Worm (Caenorhabditis elegans) whole organism, late embryonic: ENCODE measurements around the gene rpn-11.
A peak's percentile ranks its signal among the peaks of the same experiment; 100 is the strongest.

Experiments used
- C08G9.2 ChIP-seq: sonication (generic microtip); optimal IDR thresholded peaks from 2 replicates; lab custom pipeline; 2016; ENCODE audit warnings: mild to moderate bottlenecking, missing genetic modification characterization, moderate library complexity, missing compliant biosample characterization
- F13H6.1 ChIP-seq: sonication (generic microtip); optimal IDR thresholded peaks from 2 replicates; lab custom pipeline; 2016; ENCODE audit warnings: missing genetic modification characterization, missing compliant biosample characterization
- T23F11.4 ChIP-seq: fragments of 200-800 bp; sonication (Bioruptor generic); optimal IDR thresholded peaks from 2 replicates; lab custom pipeline; 2018; ENCODE audit warnings: mild to moderate bottlenecking, missing genetic modification characterization, missing compliant biosample characterization
- Y22D7AL.16 ChIP-seq: sonication (generic microtip); optimal IDR thresholded peaks from 2 replicates; lab custom pipeline; 2016; ENCODE audit warnings: missing genetic modification characterization, missing compliant biosample characterization
- ahr-1 ChIP-seq: sonication (generic microtip); optimal IDR thresholded peaks from 2 replicates; lab custom pipeline; 2016; ENCODE audit warnings: missing genetic modification characterization, missing compliant biosample characterization
- ceh-14 ChIP-seq: sonication (generic microtip); optimal IDR thresholded peaks from 2 replicates; lab custom pipeline; 2016; ENCODE audit warnings: missing genotype, missing genetic modification characterization, missing compliant biosample characterization
- ceh-18 ChIP-seq: sonication (generic microtip); optimal IDR thresholded peaks from 2 replicates; lab custom pipeline; 2016; ENCODE audit warnings: missing genetic modification characterization, missing compliant biosample characterization
- ceh-2 ChIP-seq: sonication (generic microtip); optimal IDR thresholded peaks from 2 replicates; lab custom pipeline; 2016; ENCODE audit warnings: missing genotype, missing genetic modification characterization, missing compliant biosample characterization
- ceh-24 ChIP-seq: sonication (generic microtip); optimal IDR thresholded peaks from 2 replicates; lab custom pipeline; 2016; ENCODE audit warnings: mild to moderate bottlenecking, missing genetic modification characterization, missing compliant biosample characterization
- ceh-31 ChIP-seq: sonication (generic microtip); optimal IDR thresholded peaks from 2 replicates; lab custom pipeline; 2016; ENCODE audit warnings: missing genetic modification characterization, missing compliant biosample characterization
- ceh-34 ChIP-seq: sonication (generic microtip); optimal IDR thresholded peaks from 2 replicates; lab custom pipeline; 2016; ENCODE audit warnings: mild to moderate bottlenecking, missing genetic modification characterization, missing compliant biosample characterization
- ceh-45 ChIP-seq: fragments of 200-800 bp; sonication (Bioruptor generic); IDR thresholded peaks from 2 replicates; pipeline ENCODE4 v1.3.6; 2022; ENCODE audit warnings: missing genetic modification reagents, missing genetic modification characterization, missing compliant biosample characterization
- ceh-48 ChIP-seq: sonication (generic microtip); optimal IDR thresholded peaks from 2 replicates; lab custom pipeline; 2016; ENCODE audit warnings: missing genetic modification characterization, inconsistent platforms, missing compliant biosample characterization
- dmd-4 ChIP-seq: sonication (generic microtip); optimal IDR thresholded peaks from 2 replicates; lab custom pipeline; 2016; ENCODE audit warnings: borderline replicate concordance, missing genetic modification characterization, missing compliant biosample characterization
- elt-2 ChIP-seq: sonication (generic microtip); optimal IDR thresholded peaks from 2 replicates; lab custom pipeline; 2016; ENCODE audit warnings: missing genetic modification reagents, missing genetic modification characterization, missing compliant biosample characterization
- ets-4 ChIP-seq: sonication (generic microtip); optimal IDR thresholded peaks from 2 replicates; lab custom pipeline; 2016; ENCODE audit warnings: missing genetic modification characterization, missing compliant biosample characterization
- eyg-1 ChIP-seq: sonication (generic microtip); optimal IDR thresholded peaks from 2 replicates; lab custom pipeline; 2016; ENCODE audit warnings: missing genotype, missing genetic modification characterization, missing compliant biosample characterization
- gmeb-2 ChIP-seq: sonication (generic microtip); optimal IDR thresholded peaks from 2 replicates; lab custom pipeline; 2016; ENCODE audit warnings: missing genetic modification characterization, inconsistent platforms, missing compliant biosample characterization
- hlh-30 ChIP-seq: sonication (generic microtip); optimal IDR thresholded peaks from 2 replicates; lab custom pipeline; 2017; ENCODE audit warnings: antibody characterized with exemption, missing genetic modification characterization, missing compliant biosample characterization; ENCODE audit not compliant: insufficient read depth
- hlh-6 ChIP-seq: sonication (generic microtip); optimal IDR thresholded peaks from 2 replicates; lab custom pipeline; 2016; ENCODE audit warnings: missing genotype, missing genetic modification characterization, missing compliant biosample characterization
- lim-6 ChIP-seq: sonication (generic microtip); optimal IDR thresholded peaks from 2 replicates; lab custom pipeline; 2016; ENCODE audit warnings: missing genetic modification characterization, missing compliant biosample characterization
- madf-2 ChIP-seq: sonication (generic microtip); optimal IDR thresholded peaks from 2 replicates; lab custom pipeline; 2017; ENCODE audit warnings: missing genetic modification characterization, missing compliant biosample characterization
- nfya-1 ChIP-seq: sonication (generic microtip); optimal IDR thresholded peaks from 2 replicates; lab custom pipeline; 2017; ENCODE audit warnings: missing genetic modification characterization, mild to moderate bottlenecking, missing compliant biosample characterization, antibody characterized with exemption, moderate library complexity
- nhr-11 ChIP-seq: fragments of 150-350 bp; optimal IDR thresholded peaks from 2 replicates; lab custom pipeline; 2014; ENCODE audit warnings: missing biosample characterization, missing genetic modification characterization
- nhr-232 ChIP-seq: sonication (generic microtip); optimal IDR thresholded peaks from 2 replicates; lab custom pipeline; 2016; ENCODE audit warnings: missing genetic modification characterization, missing compliant biosample characterization
- npax-4 ChIP-seq: sonication (generic microtip); optimal IDR thresholded peaks from 2 replicates; lab custom pipeline; 2016; ENCODE audit warnings: missing genetic modification characterization, missing compliant biosample characterization
- odd-2 ChIP-seq: sonication (generic microtip); optimal IDR thresholded peaks from 2 replicates; lab custom pipeline; 2017; ENCODE audit warnings: antibody characterized with exemption, mild to moderate bottlenecking, missing genetic modification characterization, missing compliant biosample characterization
- pat-9 ChIP-seq: fragments of 200-800 bp; sonication (Bioruptor generic); optimal IDR thresholded peaks from 2 replicates; lab custom pipeline; 2018; ENCODE audit warnings: mild to moderate bottlenecking, missing genetic modification characterization, moderate library complexity, missing compliant biosample characterization
- pax-1 ChIP-seq: fragments of 150-350 bp; optimal IDR thresholded peaks from 2 replicates; lab custom pipeline; 2014; ENCODE audit warnings: missing biosample characterization, missing genetic modification characterization
- pha-2 ChIP-seq: sonication (generic microtip); optimal IDR thresholded peaks from 2 replicates; lab custom pipeline; 2017; ENCODE audit warnings: mild to moderate bottlenecking, missing genetic modification characterization, missing compliant biosample characterization
- pros-1 ChIP-seq: fragments of 150-350 bp; optimal IDR thresholded peaks from 2 replicates; lab custom pipeline; 2014; ENCODE audit warnings: missing biosample characterization, missing genetic modification reagents, missing genetic modification characterization
- ref-2 ChIP-seq: sonication (generic microtip); optimal IDR thresholded peaks from 2 replicates; lab custom pipeline; 2016; ENCODE audit warnings: missing genetic modification characterization, missing compliant biosample characterization
- sox-4 ChIP-seq: sonication (generic microtip); optimal IDR thresholded peaks from 2 replicates; lab custom pipeline; 2017; ENCODE audit warnings: mild to moderate bottlenecking, missing genetic modification characterization, inconsistent platforms, missing compliant biosample characterization
- tbx-2 ChIP-seq: sonication (generic microtip); optimal IDR thresholded peaks from 2 replicates; lab custom pipeline; 2016; ENCODE audit warnings: missing genetic modification characterization, missing compliant biosample characterization
- ttx-3 ChIP-seq: sonication (generic microtip); optimal IDR thresholded peaks from 2 replicates; lab custom pipeline; 2016; ENCODE audit warnings: missing genetic modification reagents, missing genetic modification characterization, missing compliant biosample characterization
- unc-3 ChIP-seq, 2 experiments: fragments of 200-800 bp in 1 of 2; sonication (Bioruptor generic) in 1 of 2; sonication (generic microtip) in 1 of 2; conservative IDR thresholded peaks in 1 of 2; optimal IDR thresholded peaks in 1 of 2; 2 replicates each; pipeline versions ENCODE4 v1.3.6 to Lab custom; 2016 to 2022; ENCODE audit warnings: missing compliant biosample characterization in 2 of 2, missing genetic modification characterization in 2 of 2, missing genetic modification reagents in 1 of 2
- unc-42 ChIP-seq: sonication (generic microtip); optimal IDR thresholded peaks from 2 replicates; lab custom pipeline; 2016; ENCODE audit warnings: missing genotype, missing genetic modification characterization, missing compliant biosample characterization
- unc-55 ChIP-seq: sonication (generic microtip); optimal IDR thresholded peaks from 2 replicates; lab custom pipeline; 2017; ENCODE audit warnings: missing biosample characterization, missing genetic modification reagents, missing genetic modification characterization
- unc-86 ChIP-seq: sonication (generic microtip); optimal IDR thresholded peaks from 2 replicates; lab custom pipeline; 2016; ENCODE audit warnings: missing genetic modification characterization, missing compliant biosample characterization
- zip-5 ChIP-seq: sonication (generic microtip); optimal IDR thresholded peaks from 2 replicates; lab custom pipeline; 2016; ENCODE audit warnings: missing genetic modification characterization, missing compliant biosample characterization

The rpn-11 gene

ce11 chrII:4044349-4044748 is at the start of gene rpn-11:
rpn-11 (minus strand) TSS chrII:4044546.
- TF ChIP-seq elt-2 (tag; lab: Kevin White, UChicago) (peak; percentile 44), nfya-1 (tag; lab: Kevin White, UChicago) (peak; percentile 71), ceh-31 (peak; percentile 44), unc-86 (tag; lab: Kevin White, UChicago) (peak; percentile 37), unc-42 (tag; lab: Kevin White, UChicago) (peak; percentile 9), F13H6.1 (tag; lab: Kevin White, UChicago) (no peak), ceh-18 (tag; lab: Kevin White, UChicago) (peak; percentile 36), nhr-232 (tag; lab: Kevin White, UChicago) (no peak), tbx-2 (tag; lab: Kevin White, UChicago) (peak; percentile 29), ceh-14 (tag; lab: Kevin White, UChicago) (peak; percentile 25), ref-2 (tag; lab: Kevin White, UChicago) (peak; percentile 54), ceh-45 (GFP tag; lab: Robert Waterston, UW) (no peak), pax-1 (tag; lab: Kevin White, UChicago) (peak; percentile 39), ceh-34 (tag; lab: Kevin White, UChicago) (peak; percentile 36), dmd-4 (tag; lab: Kevin White, UChicago) (no peak), eyg-1 (tag; lab: Kevin White, UChicago) (no peak), ceh-48 (tag; lab: Kevin White, UChicago) (peak; percentile 18), unc-55 (no peak), hlh-30 (tag; lab: Kevin White, UChicago) (peak; percentile 2), hlh-6 (tag; lab: Kevin White, UChicago) (no peak)

- TF ChIP-seq T23F11.4 (GFP tag; lab: Kevin White, UChicago) (no peak), zip-5 (tag; lab: Kevin White, UChicago) (no peak), pha-2 (tag; lab: Kevin White, UChicago) (no peak), tbx-2 (tag; lab: Kevin White, UChicago) (no peak), nfya-1 (tag; lab: Kevin White, UChicago) (no peak), nhr-232 (tag; lab: Kevin White, UChicago) (no peak), lim-6 (tag; lab: Kevin White, UChicago) (no peak), unc-86 (tag; lab: Kevin White, UChicago) (no peak), unc-42 (tag; lab: Kevin White, UChicago) (no peak), ceh-2 (tag; lab: Kevin White, UChicago) (no peak)
Measured at ce11 chrII:4092502-4092901, 48.2 kb upstream of the rpn-11 start.

DNA sequence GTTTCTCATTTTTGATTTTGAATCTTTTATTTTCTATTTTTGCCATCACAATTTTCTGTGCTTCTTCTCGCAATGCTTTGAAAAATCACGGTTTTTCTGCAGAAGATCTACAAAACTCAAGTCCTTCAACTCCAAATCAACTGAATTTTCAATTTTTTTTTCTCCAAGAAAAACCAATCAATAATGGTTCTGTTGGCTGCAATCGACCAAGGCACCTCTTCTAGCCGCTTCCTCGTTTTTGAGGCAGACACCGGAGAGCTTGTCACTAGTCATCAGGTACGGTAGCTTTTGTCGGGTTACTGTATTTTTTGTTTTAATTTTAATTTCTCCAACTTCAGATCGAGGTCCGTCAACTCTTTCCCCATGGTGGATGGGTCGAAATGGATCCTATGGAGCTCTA is 47.5 kb upstream of the rpn-11 start, which contains the start of gene R11F4.1:
Gene R11F4.1, plus strand, starts transcription at position 103 of the 400 bp plus-strand sequence.
- TF ChIP-seq gmeb-2 (tag; lab: Kevin White, UChicago) (no peak), pros-1 (tag; lab: Kevin White, UChicago) (no peak), nhr-11 (tag; lab: Kevin White, UChicago) (no peak), ttx-3 (tag; lab: Kevin White, UChicago) (no peak), tbx-2 (tag; lab: Kevin White, UChicago) (no peak), odd-2 (no peak), C08G9.2 (tag; lab: Kevin White, UChicago) (no peak), hlh-30 (tag; lab: Kevin White, UChicago) (no peak), ets-4 (tag; lab: Kevin White, UChicago) (no peak), ahr-1 (tag; lab: Kevin White, UChicago) (no peak), unc-3 (GFP tag; conservative IDR thresholded peaks at IDR 0.05; lab: Robert Waterston, UW) (no peak), unc-3 (tag; optimal IDR thresholded peaks at IDR 0.05; lab: Kevin White, UChicago) (no peak), Y22D7AL.16 (tag; lab: Kevin White, UChicago) (no peak), pat-9 (tag; lab: Kevin White, UChicago) (no peak), ceh-34 (tag; lab: Kevin White, UChicago) (no peak), ceh-2 (tag; lab: Kevin White, UChicago) (no peak), madf-2 (tag; lab: Kevin White, UChicago) (no peak), npax-4 (no peak), ceh-24 (no peak), lim-6 (tag; lab: Kevin White, UChicago) (no peak), sox-4 (tag; lab: Kevin White, UChicago) (no peak)
